Worm (Caenorhabditis elegans): ENCODE measurements around the gene W08A12.3.

ce11 chrV:3682553-3682952 lies at the start of gene W08A12.3:
- TF ChIP-seq him-1 (tag; optimal IDR thresholded peaks at IDR 0.05) (no peak), W03F9.2 (tag; optimal IDR thresholded peaks at IDR 0.05) (no peak)

All from whole organism, L4/young adult.